Worm (Caenorhabditis elegans): Measurements from ENCODE around the gene T28D9.1.

DNA sequence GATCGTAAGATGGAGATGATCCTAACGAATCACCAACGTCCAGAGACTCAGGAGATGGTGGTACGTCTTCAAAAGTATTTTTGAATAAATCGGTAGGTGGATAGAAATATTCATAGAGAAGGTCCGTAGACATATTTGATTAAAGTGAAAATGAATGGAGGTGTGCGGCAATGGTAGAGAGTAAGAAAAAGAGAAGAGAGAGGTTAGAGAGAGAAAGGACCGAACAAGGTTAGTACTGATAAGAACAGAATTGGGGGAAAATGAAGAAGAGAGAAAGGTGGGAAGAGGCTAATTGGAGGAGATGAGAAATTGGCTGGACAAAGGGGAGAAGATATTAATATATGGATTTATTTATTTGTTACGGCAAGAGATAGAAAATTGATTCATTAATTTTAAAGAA is 42.5 kb upstream of the T28D9.1 start, which contains the start of gene nhr-22:
- TF ChIP-seq ztf-11 (tag; optimal IDR thresholded peaks at IDR 0.05): no peak
- TF ChIP-seq ama-1 (optimal IDR thresholded peaks at IDR 0.05): no peak
- no peak for TF ChIP-seq snpc-4 (tag; optimal IDR thresholded peaks at IDR 0.05)
- TF ChIP-seq unc-62 (GFP tag; optimal IDR thresholded peaks at IDR 0.05): no peak

Measured in whole organism, L2 larva.